Worm (Caenorhabditis elegans) whole organism, midembryonic: Measurements from ENCODE around the gene asp-15.

Experiments used
- T22C8.4 ChIP-seq: fragments of 200-800 bp; sonication (Bioruptor generic); IDR thresholded peaks from 2 replicates; pipeline ENCODE4 v1.3.6; 2022; ENCODE audit warnings: missing genetic modification characterization, missing compliant biosample characterization
- cog-1 ChIP-seq: sonication (generic microtip); optimal IDR thresholded peaks from 2 replicates; lab custom pipeline; 2016; ENCODE audit warnings: missing genetic modification characterization, missing compliant biosample characterization
- flt-1 ChIP-seq: fragments of 200-800 bp; sonication (Bioruptor generic); IDR thresholded peaks from 2 replicates; pipeline ENCODE4 v1.3.6; 2022; ENCODE audit warnings: missing genetic modification characterization, missing compliant biosample characterization
- klf-2 ChIP-seq: fragments of 200-800 bp; sonication (Bioruptor generic); conservative IDR thresholded peaks from 2 replicates; pipeline ENCODE4 v1.3.6; 2022; ENCODE audit warnings: missing genetic modification reagents, missing genetic modification characterization, missing compliant biosample characterization
- med-1 ChIP-seq: sonication (generic microtip); optimal IDR thresholded peaks from 2 replicates; lab custom pipeline; 2017; ENCODE audit warnings: missing genetic modification characterization, mild to moderate bottlenecking, missing compliant biosample characterization, antibody characterized with exemption, missing genetic modification reagents; ENCODE audit not compliant: insufficient read depth
- ref-1 ChIP-seq: fragments of 200-800 bp; sonication (Bioruptor generic); conservative IDR thresholded peaks from 2 replicates; pipeline ENCODE4 v1.3.6; 2022; ENCODE audit warnings: missing genetic modification reagents, missing genetic modification characterization, missing compliant biosample characterization
- tab-1 ChIP-seq: fragments of 200-800 bp; sonication (Bioruptor generic); IDR thresholded peaks from 2 replicates; pipeline ENCODE4 v1.3.6; 2022; ENCODE audit warnings: missing genetic modification characterization, missing compliant biosample characterization
- ztf-23 ChIP-seq: fragments of 200-800 bp; sonication (Bioruptor generic); IDR thresholded peaks from 2 replicates; pipeline ENCODE4 v1.3.6; 2022; ENCODE audit warnings: missing genetic modification reagents, missing genetic modification characterization, missing compliant biosample characterization
- ztf-29 ChIP-seq: fragments of 200-800 bp; sonication (Bioruptor generic); IDR thresholded peaks from 2 replicates; pipeline ENCODE4 v1.3.6; 2022; ENCODE audit warnings: missing genetic modification reagents, missing genetic modification characterization, missing compliant biosample characterization

DNA sequence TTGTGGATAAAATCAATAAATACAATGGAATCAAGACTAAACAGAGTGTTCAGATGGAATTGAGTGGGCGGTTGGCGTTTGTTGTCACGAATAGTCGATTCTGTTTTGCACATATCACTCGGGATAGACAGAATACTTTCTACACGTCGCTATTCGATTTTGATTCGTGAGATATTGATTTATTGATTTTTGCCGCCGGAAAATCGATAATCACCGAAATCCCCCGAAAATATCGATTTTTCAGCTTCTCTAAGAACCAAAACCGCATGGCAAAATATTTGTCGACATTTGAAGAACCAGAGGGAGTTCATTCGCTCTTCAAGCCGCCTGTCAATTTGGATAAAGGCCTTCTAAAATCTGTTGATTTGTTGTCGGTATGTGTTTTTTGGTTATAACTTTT lies 34.2 kb downstream of the asp-15 start:
- no peak for TF ChIP-seq flt-1 (GFP tag; lab: Robert Waterston, UW)
- no peak for TF ChIP-seq cog-1 (tag; lab: Kevin White, UChicago)
- no peak for TF ChIP-seq ztf-29
- TF ChIP-seq klf-2 (GFP tag; lab: Robert Waterston, UW), result no peak
- no peak for TF ChIP-seq med-1 (GFP tag; lab: Kevin White, UChicago)
- no peak for TF ChIP-seq tab-1 (GFP tag; lab: Robert Waterston, UW)
- TF ChIP-seq T22C8.4 (GFP tag; lab: Robert Waterston, UW), result peak; percentile 77
- TF ChIP-seq ref-1 (GFP tag; lab: Robert Waterston, UW), result no peak
- no peak for TF ChIP-seq ztf-23 (GFP tag; lab: Robert Waterston, UW)
